Fruit fly (Drosophila melanogaster) whole organism, adult: ENCODE results near the gene CG7781.

Experiments used
- CG11617 ChIP-seq: fragments of 200-800 bp; sonication (Bioruptor generic); optimal IDR thresholded peaks from 2 replicates; lab custom pipeline; 2017; ENCODE audit warnings: mild to moderate bottlenecking, missing biosample characterization, missing genetic modification reagents, missing genetic modification characterization
- CG12768 ChIP-seq: fragments of 200-800 bp; sonication (Bioruptor generic); optimal IDR thresholded peaks from 2 replicates; lab custom pipeline; 2017; ENCODE audit warnings: missing biosample characterization, missing genetic modification characterization, mild to moderate bottlenecking, moderate library complexity, missing genetic modification reagents
- CG14711 ChIP-seq: fragments of 200-800 bp; sonication (Bioruptor generic); optimal IDR thresholded peaks from 2 replicates; lab custom pipeline; 2018; ENCODE audit warnings: missing biosample characterization, mild to moderate bottlenecking, missing genetic modification characterization, moderate library complexity
- CG1620 ChIP-seq: fragments of 200-800 bp; sonication (Bioruptor generic); optimal IDR thresholded peaks from 2 replicates; lab custom pipeline; 2016; ENCODE audit warnings: missing biosample characterization, missing genetic modification characterization
- CG33017 ChIP-seq: fragments of 200-800 bp; sonication (Bioruptor generic); optimal IDR thresholded peaks from 2 replicates; lab custom pipeline; 2018; ENCODE audit warnings: missing biosample characterization, mild to moderate bottlenecking, missing genetic modification characterization, moderate library complexity
- CG5204 ChIP-seq: fragments of 200-800 bp; sonication (Bioruptor generic); optimal IDR thresholded peaks from 2 replicates; lab custom pipeline; 2016; ENCODE audit warnings: missing biosample characterization, missing genetic modification characterization
- CG7045 ChIP-seq: fragments of 200-800 bp; sonication (Bioruptor generic); optimal IDR thresholded peaks from 2 replicates; lab custom pipeline; 2017; ENCODE audit warnings: missing biosample characterization, mild to moderate bottlenecking, missing genetic modification characterization
- CG7101 ChIP-seq: fragments of 200-800 bp; sonication (Bioruptor generic); optimal IDR thresholded peaks from 2 replicates; lab custom pipeline; 2018; ENCODE audit warnings: missing biosample characterization, mild to moderate bottlenecking, missing genetic modification characterization, moderate library complexity
- Clk ChIP-seq: fragments of 200-800 bp; sonication (Bioruptor generic); optimal IDR thresholded peaks from 2 replicates; lab custom pipeline; 2017; ENCODE audit warnings: missing biosample characterization, missing genetic modification characterization
- Crg-1 ChIP-seq: fragments of 200-800 bp; sonication (Bioruptor generic); optimal IDR thresholded peaks from 2 replicates; lab custom pipeline; 2016; ENCODE audit warnings: missing biosample characterization, missing genetic modification characterization
- Hr96 ChIP-seq: fragments of 200-800 bp; sonication (Bioruptor generic); optimal IDR thresholded peaks from 2 replicates; lab custom pipeline; 2016; ENCODE audit warnings: missing biosample characterization, missing genetic modification characterization
- Mnt ChIP-seq: fragments of 200-800 bp; sonication (Bioruptor generic); optimal IDR thresholded peaks from 2 replicates; lab custom pipeline; 2016; ENCODE audit warnings: missing biosample characterization, mild to moderate bottlenecking, missing genetic modification characterization
- bab1 ChIP-seq: fragments of 200-800 bp; sonication (Bioruptor generic); optimal IDR thresholded peaks from 3 replicates; lab custom pipeline; 2019; ENCODE audit warnings: missing biosample characterization, mild to moderate bottlenecking, missing genetic modification characterization, moderate library complexity
- cic ChIP-seq: fragments of 200-800 bp; sonication (Bioruptor generic); optimal IDR thresholded peaks from 2 replicates; lab custom pipeline; 2017; ENCODE audit warnings: missing biosample characterization, mild to moderate bottlenecking, missing genetic modification characterization, moderate library complexity
- cnc ChIP-seq, 2 experiments: fragments of >200 bp; optimal IDR thresholded peaks; 2 replicates each; lab custom pipeline; 2017
- kay ChIP-seq: fragments of 200-800 bp; sonication (Bioruptor generic); peaks from one replicate; lab custom pipeline; 2016; ENCODE audit warnings: missing biosample characterization, missing genetic modification characterization, borderline replicate concordance
- ovo ChIP-seq: fragments of 200-800 bp; sonication (Bioruptor generic); optimal IDR thresholded peaks from 2 replicates; lab custom pipeline; 2016; ENCODE audit warnings: missing biosample characterization, missing genetic modification characterization
- pad ChIP-seq: fragments of 200-800 bp; sonication (Bioruptor generic); optimal IDR thresholded peaks from 3 replicates; lab custom pipeline; 2017; ENCODE audit warnings: missing biosample characterization, missing genetic modification characterization, mild to moderate bottlenecking, moderate library complexity, missing genetic modification reagents
- tj ChIP-seq: fragments of 200-800 bp; sonication (Bioruptor generic); optimal IDR thresholded peaks from 3 replicates; lab custom pipeline; 2017; ENCODE audit warnings: missing biosample characterization, mild to moderate bottlenecking, missing genetic modification characterization, moderate library complexity
- toe ChIP-seq: fragments of 200-800 bp; sonication (Bioruptor generic); optimal IDR thresholded peaks from 2 replicates; lab custom pipeline; 2016; ENCODE audit warnings: missing biosample characterization, missing genetic modification characterization

The CG7781 gene

dm6 chr2L:8289352-8290091 lies 35.7 kb downstream of the CG7781 start:
- TF ChIP-seq CG14711 (tag; lab: Kevin White, UChicago) (no peak), tj (GFP tag; lab: Kevin White, UChicago) (no peak)

dm6 chr2L:8288087-8288486 lies 37.1 kb downstream of the CG7781 start:
- TF ChIP-seq cnc (optimal IDR thresholded peaks at IDR 0.05; lab: Kevin White, UChicago) (no peak), CG14711 (tag; lab: Kevin White, UChicago) (no peak), toe (GFP tag; lab: Kevin White, UChicago) (no peak), CG11617 (GFP tag; lab: Kevin White, UChicago) (no peak), CG1620 (GFP tag; lab: Kevin White, UChicago) (no peak), tj (GFP tag; lab: Kevin White, UChicago) (no peak)

DNA sequence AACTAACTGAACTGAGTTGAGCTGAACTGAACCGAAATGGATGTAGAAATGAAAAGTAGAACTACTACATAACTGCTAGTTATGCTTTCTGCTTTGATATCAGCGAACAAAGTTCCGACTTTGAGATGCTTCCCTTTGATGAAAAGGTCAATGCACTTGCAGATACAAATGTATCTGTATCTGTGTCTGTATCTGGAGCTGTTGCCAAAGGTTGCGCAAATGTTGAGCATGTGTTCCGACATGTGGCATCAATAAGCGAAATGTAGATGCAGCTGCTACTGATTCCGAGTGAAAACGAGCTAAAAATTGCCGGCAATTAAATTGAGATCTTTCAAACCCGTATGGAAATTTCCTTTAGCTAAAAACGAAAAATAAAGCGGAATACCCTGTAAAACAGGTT lies 38.6 kb downstream of the CG7781 start:
- TF ChIP-seq CG7101 (tag; lab: Kevin White, UChicago), result no peak
- no peak for TF ChIP-seq kay (GFP tag; lab: Kevin White, UChicago)
- TF ChIP-seq Mnt (GFP tag; lab: Kevin White, UChicago), result no peak
- TF ChIP-seq cnc (optimal IDR thresholded peaks at IDR 0.05; lab: Kevin White, UChicago), result no peak
- TF ChIP-seq Crg-1 (GFP tag; lab: Kevin White, UChicago), result no peak
- TF ChIP-seq cic (GFP tag; lab: Kevin White, UChicago), result no peak
- TF ChIP-seq CG7045 (GFP tag; lab: Kevin White, UChicago), result no peak
- TF ChIP-seq CG11617 (GFP tag; lab: Kevin White, UChicago), result no peak
- TF ChIP-seq CG1620 (GFP tag; lab: Kevin White, UChicago), result no peak
- TF ChIP-seq CG33017 (tag; lab: Kevin White, UChicago), result no peak
- TF ChIP-seq pad (GFP tag; lab: Kevin White, UChicago), result no peak
- TF ChIP-seq bab1, result no peak
- no peak for TF ChIP-seq Clk (GFP tag; lab: Kevin White, UChicago)
- no peak for TF ChIP-seq CG14711 (tag; lab: Kevin White, UChicago)
- TF ChIP-seq CG5204, result no peak
- TF ChIP-seq CG12768, result no peak

DNA sequence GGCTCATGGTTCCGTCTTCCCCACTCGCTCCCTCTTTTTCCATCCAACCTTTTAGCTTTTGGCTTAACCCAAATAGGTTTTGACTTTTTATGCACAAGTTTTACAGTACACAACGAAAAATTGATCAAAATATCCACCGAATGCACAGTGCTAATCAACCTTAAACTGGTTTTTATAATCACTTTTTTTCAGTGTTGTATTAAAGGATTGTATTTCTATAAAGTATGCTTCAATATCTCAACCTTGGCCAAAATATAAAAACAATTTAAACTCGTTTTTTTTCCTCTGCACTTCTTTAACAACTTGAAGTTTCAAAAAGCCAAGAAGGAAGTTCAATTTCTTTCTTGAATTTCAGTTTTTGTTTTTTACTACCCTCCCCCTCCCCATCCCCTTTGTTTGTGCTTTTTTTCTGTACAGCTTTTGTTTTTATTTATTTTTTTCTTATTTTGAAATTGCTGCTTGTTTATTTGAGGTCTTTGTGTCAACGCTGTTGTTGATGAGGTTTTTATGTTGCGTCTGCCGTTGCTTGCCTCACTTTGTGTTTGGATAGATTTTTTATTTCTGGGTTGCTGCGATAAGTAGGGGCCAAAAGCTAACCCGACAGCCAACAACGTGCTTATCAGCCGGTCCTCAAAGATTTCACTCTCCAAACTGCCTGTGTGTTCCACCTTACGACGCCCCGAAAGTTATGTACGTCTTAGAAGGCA lies 40.1 kb downstream of the CG7781 start:
- TF ChIP-seq CG5204 (no peak), CG11617 (GFP tag; lab: Kevin White, UChicago) (no peak), cnc (optimal IDR thresholded peaks at IDR 0.05; lab: Kevin White, UChicago) (no peak), CG1620 (GFP tag; lab: Kevin White, UChicago) (no peak), kay (GFP tag; lab: Kevin White, UChicago) (no peak), Mnt (GFP tag; lab: Kevin White, UChicago) (no peak), CG7045 (GFP tag; lab: Kevin White, UChicago) (no peak), Clk (GFP tag; lab: Kevin White, UChicago) (no peak)

- TF ChIP-seq CG14711 (tag; lab: Kevin White, UChicago), result no peak
- no peak for TF ChIP-seq kay (GFP tag; lab: Kevin White, UChicago)
- TF ChIP-seq CG33017 (tag; lab: Kevin White, UChicago), result no peak
- no peak for TF ChIP-seq CG7101 (tag; lab: Kevin White, UChicago)
- no peak for TF ChIP-seq ovo
- no peak for TF ChIP-seq CG1620 (GFP tag; lab: Kevin White, UChicago)
- no peak for TF ChIP-seq CG12768
- TF ChIP-seq pad (GFP tag; lab: Kevin White, UChicago), result no peak
- TF ChIP-seq Clk (GFP tag; lab: Kevin White, UChicago), result no peak
- no peak for TF ChIP-seq CG5204
- no peak for TF ChIP-seq cnc (optimal IDR thresholded peaks at IDR 0.05; lab: Kevin White, UChicago)
- no peak for TF ChIP-seq toe (GFP tag; lab: Kevin White, UChicago)
Observed at dm6 chr2L:8281872-8282271, 43.3 kb downstream of the CG7781 start.

DNA sequence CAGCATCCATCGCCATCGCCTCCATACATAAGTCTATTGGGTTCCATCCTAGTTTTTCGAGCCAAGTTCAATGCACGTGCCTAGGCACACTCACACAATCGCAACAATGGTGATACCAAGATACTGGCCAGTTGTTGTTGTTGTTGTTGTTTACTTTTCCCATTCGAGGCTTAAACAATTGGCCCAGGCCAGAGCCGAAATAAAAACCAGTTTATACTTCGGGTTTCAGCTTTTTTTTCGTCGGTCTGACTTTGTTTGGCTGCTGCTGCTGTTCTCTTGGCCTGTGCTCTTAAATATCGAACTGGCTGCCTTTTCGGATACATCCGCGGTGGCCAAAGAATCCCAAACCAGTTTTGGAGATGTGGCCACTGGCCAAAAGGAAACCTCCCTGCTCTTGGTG lies 45.0 kb downstream of the CG7781 start:
- TF ChIP-seq Hr96 (GFP tag; lab: Kevin White, UChicago) (no peak), bab1 (no peak), CG5204 (no peak), Clk (GFP tag; lab: Kevin White, UChicago) (no peak), Mnt (GFP tag; lab: Kevin White, UChicago) (no peak), Crg-1 (GFP tag; lab: Kevin White, UChicago) (no peak), CG14711 (tag; lab: Kevin White, UChicago) (no peak), pad (GFP tag; lab: Kevin White, UChicago) (no peak), CG7045 (GFP tag; lab: Kevin White, UChicago) (no peak), cnc (optimal IDR thresholded peaks at IDR 0.05; lab: Kevin White, UChicago) (no peak), CG11617 (GFP tag; lab: Kevin White, UChicago) (no peak), CG12768 (no peak), cic (GFP tag; lab: Kevin White, UChicago) (no peak)
